Fruit fly (Drosophila melanogaster): ENCODE data around the gene rudhira.

- TF ChIP-seq OdsH (GFP tag; optimal IDR thresholded peaks at IDR 0.05) (peak; percentile 25), Eip93F (GFP tag; optimal IDR thresholded peaks at IDR 0.05) (no peak), CG34406 (GFP tag; optimal IDR thresholded peaks at IDR 0.05) (no peak), acj6 (GFP tag; optimal IDR thresholded peaks at IDR 0.05) (peak; percentile 7), Hr38 (GFP tag; optimal IDR thresholded peaks at IDR 0.05) (no peak), CG4318 (GFP tag; optimal IDR thresholded peaks at IDR 0.05) (no peak), CG31627 (GFP tag; optimal IDR thresholded peaks at IDR 0.05) (peak; percentile 21), Lpt (GFP tag; optimal IDR thresholded peaks at IDR 0.05) (no peak)
Measured at dm6 chrX:11854758-11855465, 38.2 kb downstream of the rudhira start, which contains the start of the genes CG10347 and ATP7.

All from whole organism, prepupa.